Fruit fly (Drosophila melanogaster) whole organism: ENCODE results near the gene CG33688.

Source experiments
- CG8478 ChIP-seq: fragments of >200 bp; optimal IDR thresholded peaks from 2 replicates; lab custom pipeline; 2018; ENCODE audit warnings: inconsistent platforms
- Dll ChIP-seq: fragments of >200 bp; optimal IDR thresholded peaks from 2 replicates; lab custom pipeline; 2017
- EcR ChIP-seq, 2 experiments: fragments of >200 bp; optimal IDR thresholded peaks; 2 replicates each; lab custom pipeline; 2017; ENCODE audit warnings: missing biosample characterization in 2 of 2, missing genetic modification characterization in 2 of 2, missing genetic modification reagents in 2 of 2
- pan ChIP-seq: fragments of >200 bp; optimal IDR thresholded peaks from 2 replicates; lab custom pipeline; 2017
- psq ChIP-seq: fragments of >200 bp; optimal IDR thresholded peaks from 2 replicates; lab custom pipeline; 2017
- usp ChIP-seq: fragments of >200 bp; optimal IDR thresholded peaks from 2 replicates; lab custom pipeline; 2017; ENCODE audit warnings: missing biosample characterization, missing genetic modification characterization, mixed read lengths

CG33688 gene

DNA sequence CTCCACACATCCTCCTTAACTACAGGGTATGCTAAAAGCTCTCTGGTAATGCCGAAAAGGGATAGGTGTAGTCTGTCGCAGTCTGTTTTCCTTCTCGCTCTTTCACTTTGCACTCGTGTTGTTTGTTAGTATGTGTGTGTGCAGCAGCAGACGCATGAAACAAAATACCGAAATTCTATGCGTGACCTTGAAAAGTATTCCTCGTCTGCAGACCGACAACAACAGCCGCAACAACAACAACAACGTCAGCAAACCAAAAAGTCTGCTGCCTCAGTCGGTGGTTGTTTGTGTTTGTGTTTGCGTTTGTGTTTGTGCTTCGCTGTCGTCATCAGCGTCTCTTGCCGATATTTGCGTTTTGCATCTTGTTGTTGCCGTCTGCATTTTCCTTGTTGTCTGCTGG lies 20.6 kb upstream of the CG33688 start:
- TF ChIP-seq Dll (lab: Kevin White, UChicago), result no peak
- no peak for TF ChIP-seq pan (lab: Kevin White, UChicago)
- no peak for TF ChIP-seq usp (GFP tag; lab: Kevin White, UChicago)
- TF ChIP-seq CG8478 (lab: Kevin White, UChicago), result no peak
- no peak for TF ChIP-seq EcR (GFP tag; optimal IDR thresholded peaks at IDR 0.05; lab: Kevin White, UChicago)
- no peak for TF ChIP-seq psq (lab: Kevin White, UChicago)

DNA sequence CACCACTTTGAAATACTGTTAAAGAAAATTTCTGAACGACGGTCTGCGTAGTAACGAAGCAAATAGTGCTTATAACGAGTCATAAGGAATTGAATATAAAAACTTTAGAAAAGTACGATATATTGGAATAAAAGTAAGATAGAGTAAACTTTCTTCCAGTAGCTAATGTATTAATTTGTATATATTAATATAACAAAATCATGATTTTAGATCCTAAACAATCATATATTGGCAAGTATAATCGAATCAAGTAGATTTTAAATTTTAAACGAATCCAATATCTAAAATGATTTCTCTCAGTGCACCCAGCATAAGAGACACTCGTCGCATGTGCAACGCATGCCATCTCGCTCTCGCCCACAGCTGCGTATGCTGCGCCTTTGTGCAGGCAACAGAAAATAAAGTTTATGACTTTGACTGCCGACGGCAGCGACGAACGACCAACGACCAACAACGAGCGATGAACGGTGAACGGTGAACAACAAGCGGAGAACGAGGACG lies 17.6 kb upstream of the CG33688 start:
- no peak for TF ChIP-seq usp (GFP tag; lab: Kevin White, UChicago)
- TF ChIP-seq pan (lab: Kevin White, UChicago), result no peak

DNA sequence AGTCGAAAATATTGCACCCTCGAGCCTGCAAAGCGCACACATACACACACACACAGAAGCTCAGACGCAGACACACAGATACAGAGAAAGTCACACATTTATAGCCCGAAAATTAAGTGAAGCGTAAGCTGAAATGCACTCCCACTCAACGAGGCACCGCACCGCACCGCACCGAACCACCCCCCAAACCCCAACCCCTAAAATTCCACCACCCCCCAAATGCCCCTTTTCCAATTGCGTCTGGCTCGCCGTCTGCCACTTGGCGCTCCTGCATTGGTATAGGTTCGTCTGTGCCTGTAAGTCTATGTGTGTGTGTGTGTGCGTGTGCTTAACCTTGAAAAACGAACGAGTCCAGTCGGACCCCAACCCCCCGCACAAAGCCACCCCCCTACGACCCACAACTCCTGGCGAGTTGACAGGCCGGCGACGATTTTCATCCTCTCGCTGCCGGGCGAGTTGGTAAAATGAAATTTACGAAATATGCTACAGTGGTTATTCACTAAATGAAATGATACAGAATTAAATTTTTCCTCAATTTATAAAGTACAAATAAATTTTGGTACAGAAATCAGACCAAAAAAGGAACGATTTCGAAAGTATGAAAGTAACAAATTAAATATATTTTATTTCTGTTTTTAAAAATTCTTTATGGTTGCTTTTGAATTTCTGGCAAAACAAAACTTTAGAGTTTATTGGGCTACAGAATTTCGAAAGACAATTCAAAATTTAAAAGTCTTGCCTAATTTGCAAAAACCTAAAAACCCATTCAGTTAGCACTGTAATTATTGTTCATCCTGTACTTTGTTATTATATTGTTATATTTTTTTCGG lies 16.2 kb upstream of the CG33688 start:
- no peak for TF ChIP-seq psq (lab: Kevin White, UChicago)
- TF ChIP-seq CG8478 (lab: Kevin White, UChicago), result no peak
- TF ChIP-seq usp (GFP tag; lab: Kevin White, UChicago), result no peak
- no peak for TF ChIP-seq Dll (lab: Kevin White, UChicago)
- TF ChIP-seq EcR (GFP tag; optimal IDR thresholded peaks at IDR 0.05; lab: Kevin White, UChicago), result no peak
- no peak for TF ChIP-seq pan (lab: Kevin White, UChicago)

DNA sequence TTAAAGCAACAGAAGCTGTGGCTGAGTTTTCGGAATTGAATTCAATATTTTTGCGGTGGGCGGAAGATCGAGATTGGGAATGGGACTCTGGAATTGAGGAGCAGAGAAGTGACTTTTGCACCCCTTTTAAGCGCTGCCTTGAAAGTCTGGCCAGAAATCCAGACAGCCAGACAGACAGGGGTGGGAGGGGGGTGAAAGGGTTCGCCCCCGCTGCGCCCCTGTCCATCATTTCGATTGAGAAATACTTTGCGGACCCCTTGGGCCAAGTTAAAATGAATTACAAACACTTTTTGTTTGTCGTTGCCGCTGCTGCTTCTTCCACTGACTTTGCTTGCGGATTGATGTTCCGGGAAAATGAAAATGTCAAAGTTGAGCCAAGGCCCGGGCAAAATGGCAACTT lies 15.5 kb upstream of the CG33688 start:
- no peak for TF ChIP-seq EcR (GFP tag; optimal IDR thresholded peaks at IDR 0.05; lab: Kevin White, UChicago)

DNA sequence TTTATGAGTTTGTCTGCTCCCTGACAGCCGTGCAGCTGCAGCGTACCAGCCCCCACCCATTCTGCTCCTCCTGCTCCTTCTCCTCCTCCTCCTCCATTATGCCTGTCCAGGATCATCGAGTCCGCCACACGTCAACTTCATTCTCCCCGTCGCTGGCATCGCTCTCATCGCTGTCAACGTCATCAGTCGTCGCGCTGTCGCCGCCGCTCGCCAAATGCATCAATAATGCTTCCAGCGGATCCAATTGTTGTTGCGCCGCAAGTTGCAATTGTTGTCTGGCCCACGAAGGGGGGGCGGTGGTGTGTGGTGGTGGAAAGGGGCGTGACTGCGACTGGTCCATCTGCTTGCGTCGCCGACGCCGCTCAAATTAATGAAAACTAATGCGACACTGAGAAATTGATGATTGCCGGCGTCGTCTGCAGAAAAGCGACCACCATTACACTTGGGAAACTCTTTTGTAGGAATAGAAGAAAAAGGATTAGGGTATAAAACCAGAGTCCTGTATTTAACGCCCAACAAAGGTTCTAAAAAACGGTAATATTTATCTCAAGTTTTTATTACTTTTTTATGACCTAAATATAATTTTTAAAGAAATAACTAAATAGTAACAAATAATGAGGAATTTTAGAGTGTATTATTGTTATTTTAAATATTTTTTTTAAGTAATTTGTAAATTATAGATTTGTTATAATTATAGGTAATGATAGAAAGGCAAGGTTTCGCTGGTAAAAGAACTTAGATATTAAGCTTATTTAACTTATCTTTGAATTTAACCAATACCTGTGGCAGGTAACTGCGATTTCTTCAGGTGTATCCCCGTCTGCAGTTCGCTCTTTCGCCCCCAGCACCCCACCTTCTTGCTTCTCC lies 9.7 kb upstream of the CG33688 start:
- TF ChIP-seq Dll (lab: Kevin White, UChicago), result no peak
- no peak for TF ChIP-seq EcR (GFP tag; optimal IDR thresholded peaks at IDR 0.05; lab: Kevin White, UChicago)
- TF ChIP-seq CG8478 (lab: Kevin White, UChicago), result no peak
- no peak for TF ChIP-seq psq (lab: Kevin White, UChicago)
- no peak for TF ChIP-seq usp (GFP tag; lab: Kevin White, UChicago)
- no peak for TF ChIP-seq pan (lab: Kevin White, UChicago)

DNA sequence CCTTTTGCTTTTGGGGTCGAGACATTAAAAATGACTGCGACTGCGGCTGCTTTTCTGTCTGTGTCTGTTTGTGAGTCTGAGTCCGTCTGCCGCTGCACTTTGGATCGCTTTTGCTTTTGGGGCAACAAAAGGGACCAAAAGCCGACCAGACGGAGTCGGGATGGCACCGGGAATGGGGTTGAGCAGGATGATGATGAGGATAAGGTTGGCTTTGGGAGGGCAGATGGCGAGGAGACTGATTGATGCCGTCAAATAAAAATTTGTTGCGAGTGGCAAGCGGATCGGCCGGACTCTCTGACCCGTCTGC lies 9.1 kb upstream of the CG33688 start:
- TF ChIP-seq Dll (lab: Kevin White, UChicago) (peak; percentile 2), CG8478 (lab: Kevin White, UChicago) (no peak)

DNA sequence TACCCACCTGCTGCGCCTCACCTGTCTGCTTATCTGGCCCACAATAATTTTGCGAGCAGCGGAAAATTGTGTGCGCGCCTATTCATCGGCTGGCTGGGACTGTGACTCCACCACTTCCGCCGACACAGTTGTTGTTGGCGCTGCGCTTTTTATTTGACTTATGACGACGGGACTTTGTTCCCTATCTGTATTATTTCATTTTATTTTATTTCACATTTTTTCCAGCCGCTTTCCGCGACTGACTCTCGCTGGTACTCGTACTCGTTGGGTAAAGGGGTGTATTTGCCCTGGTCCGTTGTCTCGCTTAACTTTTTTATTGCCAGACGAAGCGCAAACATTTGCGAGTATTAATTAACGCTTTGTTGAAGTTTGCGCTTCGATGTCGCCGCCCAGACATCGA lies 8.1 kb upstream of the CG33688 start:
- TF ChIP-seq usp (GFP tag; lab: Kevin White, UChicago) (no peak), Dll (lab: Kevin White, UChicago) (no peak), EcR (GFP tag; optimal IDR thresholded peaks at IDR 0.05; lab: Kevin White, UChicago) (no peak), psq (lab: Kevin White, UChicago) (no peak), pan (lab: Kevin White, UChicago) (no peak), CG8478 (lab: Kevin White, UChicago) (no peak)

DNA sequence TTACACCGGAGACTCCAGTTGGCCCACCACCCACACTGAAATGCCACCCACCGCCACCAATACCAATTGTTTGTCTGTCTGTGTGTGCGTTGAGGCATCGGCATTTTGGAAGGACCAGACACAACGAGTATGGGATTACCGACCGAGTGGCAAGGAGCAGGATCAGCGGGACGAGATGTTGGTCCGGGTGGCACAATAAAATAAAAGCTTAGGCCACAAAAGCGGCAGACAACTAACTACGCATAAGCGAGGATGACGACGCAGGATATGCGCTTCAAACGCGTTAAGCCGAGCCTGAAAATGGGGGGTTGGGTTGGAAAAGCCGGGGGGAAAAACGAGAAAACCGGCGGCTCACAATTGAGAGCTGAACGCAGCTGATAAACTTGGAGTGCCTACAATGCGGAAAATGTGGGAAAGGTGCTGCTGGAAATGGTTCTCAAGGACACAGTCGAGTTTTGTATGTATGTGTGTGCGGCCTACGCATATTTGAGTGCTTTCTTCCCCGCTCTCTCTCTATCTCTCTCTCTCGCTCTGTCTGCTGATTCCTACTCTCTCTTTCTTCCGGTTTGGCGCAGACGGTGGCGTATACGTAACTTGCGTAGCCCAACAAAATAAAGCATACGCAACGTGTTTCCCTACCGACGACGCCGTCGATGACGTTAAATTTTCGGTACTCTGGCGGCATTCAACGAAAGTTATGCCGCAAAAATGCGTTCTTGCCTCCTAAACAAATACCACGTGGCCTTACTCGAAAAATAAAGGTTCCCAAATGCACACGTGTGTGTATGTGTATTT lies 6.3 kb upstream of the CG33688 start:
- TF ChIP-seq CG8478 (lab: Kevin White, UChicago), result no peak
- TF ChIP-seq pan (lab: Kevin White, UChicago), result no peak
- no peak for TF ChIP-seq psq (lab: Kevin White, UChicago)
- TF ChIP-seq Dll (lab: Kevin White, UChicago), result no peak
- TF ChIP-seq EcR (GFP tag; optimal IDR thresholded peaks at IDR 0.05; lab: Kevin White, UChicago), result no peak
- TF ChIP-seq usp (GFP tag; lab: Kevin White, UChicago), result no peak

DNA sequence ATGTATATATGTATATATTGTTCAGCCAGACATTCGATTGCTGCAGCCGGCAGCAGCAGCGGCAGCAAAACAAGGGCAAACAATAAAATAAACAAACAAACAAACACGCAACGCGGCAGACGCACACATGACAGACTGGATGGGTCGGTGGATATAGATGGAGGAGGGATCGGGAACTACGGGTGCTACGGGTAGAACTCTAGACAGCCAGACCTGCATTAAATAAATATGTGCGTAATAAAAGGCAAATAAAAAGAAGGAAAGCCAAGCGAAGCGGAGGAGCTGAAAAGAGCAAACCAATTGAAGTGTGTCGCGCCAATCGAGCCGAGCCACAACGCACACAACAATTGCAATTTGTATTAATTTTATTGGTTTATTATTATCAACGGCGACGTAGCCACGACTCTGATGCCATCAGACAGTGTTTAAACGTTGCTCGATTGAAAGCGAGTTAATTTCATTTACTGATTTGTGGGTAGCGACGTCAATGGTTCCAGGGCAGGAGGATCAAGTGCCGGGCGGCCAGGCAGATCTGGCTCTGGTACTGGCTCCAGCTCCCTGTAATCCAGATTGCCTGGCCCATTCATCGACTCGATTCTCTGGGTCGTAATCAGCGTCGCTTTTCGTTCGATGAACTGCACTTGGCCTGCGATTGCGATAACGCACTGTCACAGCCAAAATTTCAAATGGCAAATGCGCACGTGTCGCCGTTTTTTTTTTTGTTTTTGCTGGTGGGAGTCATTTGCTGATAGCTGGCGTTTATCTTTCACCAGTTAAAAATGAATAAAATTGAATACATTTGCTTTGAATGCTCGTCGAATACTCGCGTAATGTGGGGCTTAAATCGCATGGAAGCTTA lies 4.9 kb upstream of the CG33688 start:
- TF ChIP-seq EcR (GFP tag; optimal IDR thresholded peaks at IDR 0.05; lab: Kevin White, UChicago) (peak in 1 of 2 experiments; percentile 70), usp (GFP tag; lab: Kevin White, UChicago) (no peak), psq (lab: Kevin White, UChicago) (no peak)

DNA sequence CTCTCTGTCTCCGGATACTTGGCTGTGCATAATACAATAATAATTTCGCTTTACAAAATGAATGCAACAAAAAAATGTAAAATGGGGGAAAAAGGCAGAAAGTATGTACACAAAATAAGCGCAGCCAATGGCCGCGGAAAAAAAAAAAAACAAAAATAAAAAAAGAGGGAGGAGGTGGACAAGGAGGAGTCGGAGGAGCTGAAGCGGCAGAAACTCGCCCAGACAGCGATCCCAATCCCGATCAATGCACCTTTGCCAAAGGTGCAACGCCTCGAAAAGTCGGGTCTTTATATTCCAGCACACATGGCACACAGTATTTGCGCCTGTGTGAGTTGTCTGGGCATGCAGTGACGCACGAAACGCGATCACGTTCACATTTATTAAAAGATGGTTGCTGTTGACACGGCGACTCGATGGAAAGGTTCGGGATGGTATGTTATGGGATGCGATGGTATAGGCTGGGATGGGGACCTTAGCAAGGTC lies 3.5 kb upstream of the CG33688 start:
- TF ChIP-seq CG8478 (lab: Kevin White, UChicago), result no peak
- TF ChIP-seq EcR (GFP tag; optimal IDR thresholded peaks at IDR 0.05; lab: Kevin White, UChicago), result peak; percentile 92 to 96
